Worm (Caenorhabditis elegans) whole organism, L2 larva: Measurements from ENCODE around the gene srt-63.

Source experiments
- C34F6.9 ChIP-seq: fragments of 150-350 bp; optimal IDR thresholded peaks from 2 replicates; lab custom pipeline; 2014; ENCODE audit warnings: missing biosample characterization, missing genetic modification characterization
- Y55F3AM.14 ChIP-seq: fragments of 200-800 bp; sonication (Bioruptor generic); optimal IDR thresholded peaks from 2 replicates; lab custom pipeline; 2018; ENCODE audit warnings: mild to moderate bottlenecking, missing genetic modification characterization, missing compliant biosample characterization
- ZK546.5 ChIP-seq: sonication (generic microtip); optimal IDR thresholded peaks from 2 replicates; lab custom pipeline; 2017; ENCODE audit warnings: missing biosample characterization, missing genetic modification characterization
- alr-1 ChIP-seq: fragments of 150-350 bp; optimal IDR thresholded peaks from 2 replicates; lab custom pipeline; 2014; ENCODE audit warnings: missing biosample characterization, missing genetic modification characterization
- blmp-1 ChIP-seq: sonication (generic microtip); optimal IDR thresholded peaks from 2 replicates; lab custom pipeline; 2017; ENCODE audit warnings: missing genetic modification characterization, mild to moderate bottlenecking, missing compliant biosample characterization, antibody characterized with exemption, moderate library complexity; ENCODE audit not compliant: insufficient read depth
- ceh-16 ChIP-seq: fragments of 150-350 bp; optimal IDR thresholded peaks from 2 replicates; lab custom pipeline; 2014; ENCODE audit warnings: missing biosample characterization, missing genetic modification characterization
- ceh-82 ChIP-seq: fragments of 150-350 bp; optimal IDR thresholded peaks from 2 replicates; lab custom pipeline; 2014; ENCODE audit warnings: missing biosample characterization, missing genetic modification characterization
- crh-2 ChIP-seq: sonication (generic microtip); optimal IDR thresholded peaks from 2 replicates; lab custom pipeline; 2017; ENCODE audit warnings: missing biosample characterization, missing genetic modification characterization
- dmd-4 ChIP-seq: sonication (generic microtip); optimal IDR thresholded peaks from 2 replicates; lab custom pipeline; 2017; ENCODE audit warnings: missing biosample characterization, missing genetic modification characterization
- egl-27 ChIP-seq: sonication (generic microtip); optimal IDR thresholded peaks from 3 replicates; lab custom pipeline; 2017; ENCODE audit warnings: missing biosample characterization, missing genetic modification reagents, missing genetic modification characterization
- elt-1 ChIP-seq: fragments of 150-350 bp; optimal IDR thresholded peaks from 2 replicates; lab custom pipeline; 2014; ENCODE audit warnings: missing biosample characterization, missing genetic modification characterization
- elt-3 ChIP-seq: sonication (generic microtip); optimal IDR thresholded peaks from 2 replicates; lab custom pipeline; 2017; ENCODE audit warnings: missing biosample characterization, missing genetic modification characterization
- lin-11 ChIP-seq: fragments of 150-350 bp; sonication (generic microtip); optimal IDR thresholded peaks from 2 replicates; lab custom pipeline; 2014; ENCODE audit warnings: missing biosample characterization, missing genetic modification characterization, inconsistent platforms, mixed read lengths
- lin-13 ChIP-seq: fragments of 150-350 bp; optimal IDR thresholded peaks from 2 replicates; lab custom pipeline; 2014; ENCODE audit warnings: missing biosample characterization, missing genetic modification reagents, missing genetic modification characterization
- lin-39 ChIP-seq: fragments of 150-350 bp; optimal IDR thresholded peaks from 2 replicates; lab custom pipeline; 2014; ENCODE audit warnings: missing biosample characterization, missing genetic modification reagents, missing genetic modification characterization
- lsy-2 ChIP-seq, 2 experiments: fragments of 150-350 bp in 1 of 2; sonication (generic microtip) in 1 of 2; optimal IDR thresholded peaks; 2 replicates each; lab custom pipeline; 2014 to 2017; ENCODE audit warnings: missing biosample characterization in 2 of 2, missing genetic modification characterization in 2 of 2
- mbf-1 ChIP-seq: sonication (generic microtip); optimal IDR thresholded peaks from 2 replicates; lab custom pipeline; 2017; ENCODE audit warnings: missing biosample characterization, missing genetic modification characterization
- nhr-10 ChIP-seq: sonication (generic microtip); optimal IDR thresholded peaks from 2 replicates; lab custom pipeline; 2017; ENCODE audit warnings: missing biosample characterization, missing genetic modification characterization
- nhr-11 ChIP-seq: fragments of 150-350 bp; optimal IDR thresholded peaks from 2 replicates; lab custom pipeline; 2014; ENCODE audit warnings: missing biosample characterization, missing genetic modification characterization
- nhr-21 ChIP-seq: fragments of 150-350 bp; optimal IDR thresholded peaks from 2 replicates; lab custom pipeline; 2014; ENCODE audit warnings: missing biosample characterization, missing genetic modification characterization
- nhr-6 ChIP-seq: fragments of 150-350 bp; optimal IDR thresholded peaks from 2 replicates; lab custom pipeline; 2014; ENCODE audit warnings: missing biosample characterization, missing genetic modification characterization
- nhr-77 ChIP-seq: fragments of 150-350 bp; optimal IDR thresholded peaks from 2 replicates; lab custom pipeline; 2014; ENCODE audit warnings: missing biosample characterization, missing genetic modification characterization
- peb-1 ChIP-seq: fragments of 150-350 bp; optimal IDR thresholded peaks from 2 replicates; lab custom pipeline; 2014; ENCODE audit warnings: missing biosample characterization, missing genetic modification characterization
- skn-1 ChIP-seq: sonication (generic microtip); optimal IDR thresholded peaks from 2 replicates; lab custom pipeline; 2017; ENCODE audit warnings: missing biosample characterization, missing genetic modification characterization
- sma-9 ChIP-seq, 2 experiments: fragments of 150-350 bp in 1 of 2; sonication (generic microtip) in 1 of 2; optimal IDR thresholded peaks; 2 replicates each; lab custom pipeline; 2014 to 2016; ENCODE audit warnings: missing genetic modification characterization in 2 of 2, mild to moderate bottlenecking in 1 of 2, missing biosample characterization in 1 of 2, missing compliant biosample characterization in 1 of 2, missing genetic modification reagents in 1 of 2, moderate library complexity in 1 of 2
- snpc-4 ChIP-seq: fragments of 150-350 bp; optimal IDR thresholded peaks from 2 replicates; lab custom pipeline; 2014; ENCODE audit warnings: missing biosample characterization, missing genetic modification characterization
- unc-39 ChIP-seq: fragments of 150-350 bp; optimal IDR thresholded peaks from 2 replicates; lab custom pipeline; 2014; ENCODE audit warnings: missing biosample characterization, missing genetic modification characterization
- unc-55 ChIP-seq: fragments of 150-350 bp; sonication (generic microtip); optimal IDR thresholded peaks from 3 replicates; lab custom pipeline; 2014; ENCODE audit warnings: missing biosample characterization, missing genetic modification reagents, missing genetic modification characterization
- unc-62 ChIP-seq: fragments of 150-350 bp; optimal IDR thresholded peaks from 2 replicates; lab custom pipeline; 2014; ENCODE audit warnings: missing biosample characterization, missing genetic modification reagents, missing genetic modification characterization
- ztf-1 ChIP-seq: fragments of 200-800 bp; sonication (Bioruptor generic); conservative IDR thresholded peaks from 2 replicates; pipeline ENCODE4 v1.3.6; 2022; ENCODE audit warnings: missing genetic modification characterization, missing compliant biosample characterization
- ztf-11 ChIP-seq: sonication (generic microtip); optimal IDR thresholded peaks from 2 replicates; lab custom pipeline; 2017; ENCODE audit warnings: missing biosample characterization, missing genetic modification characterization
- ztf-4 ChIP-seq: fragments of 150-350 bp; optimal IDR thresholded peaks from 2 replicates; lab custom pipeline; 2014; ENCODE audit warnings: missing biosample characterization, missing genetic modification characterization

The srt-63 gene

ce11 chrV:3256809-3257208 is 858 bp upstream of the srt-63 start:
- no peak for TF ChIP-seq alr-1 (tag; lab: Kevin White, UChicago)
- no peak for TF ChIP-seq peb-1 (tag; lab: Kevin White, UChicago)
- no peak for TF ChIP-seq Y55F3AM.14 (GFP tag; lab: Kevin White, UChicago)

ce11 chrV:3250153-3250552 is 5.8 kb downstream of the srt-63 start, which contains the start of gene T28A11.13:
TSS of gene T28A11.13 (minus strand) at chrV:3250253.
- TF ChIP-seq unc-62 (GFP tag; lab: Kevin White, UChicago): no peak
- no peak for TF ChIP-seq C34F6.9 (tag; lab: Kevin White, UChicago)
- TF ChIP-seq ztf-1 (GFP tag; lab: Robert Waterston, UW): no peak
- TF ChIP-seq skn-1 (tag; lab: Kevin White, UChicago): no peak
- no peak for TF ChIP-seq nhr-6 (tag; lab: Kevin White, UChicago)
- TF ChIP-seq unc-55 (GFP tag; lab: Kevin White, UChicago): no peak
- TF ChIP-seq unc-39 (tag; lab: Kevin White, UChicago): no peak
- no peak for TF ChIP-seq crh-2 (tag; lab: Kevin White, UChicago)

ce11 chrV:3247515-3247914 is 8.4 kb downstream of the srt-63 start, which contains the start of gene srj-8:
TSS of gene srj-8 (plus strand) at chrV:3247815.
- no peak for TF ChIP-seq skn-1 (tag; lab: Kevin White, UChicago)
- TF ChIP-seq ceh-82: no peak
- TF ChIP-seq elt-3 (tag; lab: Kevin White, UChicago): no peak
- no peak for TF ChIP-seq ZK546.5
- TF ChIP-seq lin-39 (tag; lab: Kevin White, UChicago): no peak
- TF ChIP-seq snpc-4 (tag; lab: Kevin White, UChicago): no peak
- no peak for TF ChIP-seq nhr-21 (tag; lab: Kevin White, UChicago)
- TF ChIP-seq blmp-1 (tag; lab: Kevin White, UChicago): no peak
- TF ChIP-seq ceh-16 (tag; lab: Kevin White, UChicago): no peak
- no peak for TF ChIP-seq unc-62 (GFP tag; lab: Kevin White, UChicago)
- no peak for TF ChIP-seq dmd-4
- no peak for TF ChIP-seq alr-1 (tag; lab: Kevin White, UChicago)
- TF ChIP-seq ztf-4 (tag; lab: Kevin White, UChicago): no peak
- no peak for TF ChIP-seq crh-2 (tag; lab: Kevin White, UChicago)

- TF ChIP-seq C34F6.9 (tag; lab: Kevin White, UChicago): no peak
- no peak for TF ChIP-seq Y55F3AM.14 (GFP tag; lab: Kevin White, UChicago)
- no peak for TF ChIP-seq snpc-4 (tag; lab: Kevin White, UChicago)
- TF ChIP-seq blmp-1 (tag; lab: Kevin White, UChicago): no peak
- no peak for TF ChIP-seq sma-9 (GFP tag; optimal IDR thresholded peaks at IDR 0.05; lab: Kevin White, UChicago)
- TF ChIP-seq sma-9 (tag; optimal IDR thresholded peaks at IDR 0.05; lab: Kevin White, UChicago): no peak
- TF ChIP-seq mbf-1 (tag; lab: Kevin White, UChicago): no peak
- TF ChIP-seq nhr-6 (tag; lab: Kevin White, UChicago): no peak
- TF ChIP-seq ztf-4 (tag; lab: Kevin White, UChicago): no peak
- TF ChIP-seq ztf-1 (GFP tag; lab: Robert Waterston, UW): no peak
- TF ChIP-seq lsy-2 (tag; optimal IDR thresholded peaks at IDR 0.05; lab: Kevin White, UChicago): no peak
- TF ChIP-seq lin-11: no peak
Measured at ce11 chrV:3244703-3245102, 11.2 kb downstream of the srt-63 start, which contains the start of gene srj-7. TSS of gene srj-7 (plus strand) at chrV:3245003.

ce11 chrV:3242984-3243383 is 13.0 kb downstream of the srt-63 start, which contains the start of gene gst-23:
TSS of gene gst-23 (plus strand) at chrV:3243284.
- TF ChIP-seq ceh-16 (tag; lab: Kevin White, UChicago): no peak
- TF ChIP-seq, all 48 proteins: peak for 0

ce11 chrV:3241175-3241574 is 14.8 kb downstream of the srt-63 start, which contains the start of gene srj-11:
TSS of gene srj-11 (plus strand) at chrV:3241424.
- TF ChIP-seq snpc-4 (tag; lab: Kevin White, UChicago) (no peak), lin-39 (tag; lab: Kevin White, UChicago) (no peak), elt-1 (tag; lab: Kevin White, UChicago) (no peak), lin-13 (GFP tag; lab: Kevin White, UChicago) (no peak), egl-27 (tag; lab: Kevin White, UChicago) (no peak), lsy-2 (tag; optimal IDR thresholded peaks at IDR 0.05; lab: Kevin White, UChicago) (no peak), ztf-4 (tag; lab: Kevin White, UChicago) (no peak), ztf-11 (tag; lab: Kevin White, UChicago) (no peak), nhr-77 (tag; lab: Kevin White, UChicago) (no peak), nhr-10 (tag; lab: Kevin White, UChicago) (no peak), ztf-1 (GFP tag; lab: Robert Waterston, UW) (no peak), nhr-11 (no peak), elt-3 (tag; lab: Kevin White, UChicago) (no peak)
